Fruit fly (Drosophila melanogaster): Measurements from ENCODE around the gene eRF1.

Gene eRF1

DNA sequence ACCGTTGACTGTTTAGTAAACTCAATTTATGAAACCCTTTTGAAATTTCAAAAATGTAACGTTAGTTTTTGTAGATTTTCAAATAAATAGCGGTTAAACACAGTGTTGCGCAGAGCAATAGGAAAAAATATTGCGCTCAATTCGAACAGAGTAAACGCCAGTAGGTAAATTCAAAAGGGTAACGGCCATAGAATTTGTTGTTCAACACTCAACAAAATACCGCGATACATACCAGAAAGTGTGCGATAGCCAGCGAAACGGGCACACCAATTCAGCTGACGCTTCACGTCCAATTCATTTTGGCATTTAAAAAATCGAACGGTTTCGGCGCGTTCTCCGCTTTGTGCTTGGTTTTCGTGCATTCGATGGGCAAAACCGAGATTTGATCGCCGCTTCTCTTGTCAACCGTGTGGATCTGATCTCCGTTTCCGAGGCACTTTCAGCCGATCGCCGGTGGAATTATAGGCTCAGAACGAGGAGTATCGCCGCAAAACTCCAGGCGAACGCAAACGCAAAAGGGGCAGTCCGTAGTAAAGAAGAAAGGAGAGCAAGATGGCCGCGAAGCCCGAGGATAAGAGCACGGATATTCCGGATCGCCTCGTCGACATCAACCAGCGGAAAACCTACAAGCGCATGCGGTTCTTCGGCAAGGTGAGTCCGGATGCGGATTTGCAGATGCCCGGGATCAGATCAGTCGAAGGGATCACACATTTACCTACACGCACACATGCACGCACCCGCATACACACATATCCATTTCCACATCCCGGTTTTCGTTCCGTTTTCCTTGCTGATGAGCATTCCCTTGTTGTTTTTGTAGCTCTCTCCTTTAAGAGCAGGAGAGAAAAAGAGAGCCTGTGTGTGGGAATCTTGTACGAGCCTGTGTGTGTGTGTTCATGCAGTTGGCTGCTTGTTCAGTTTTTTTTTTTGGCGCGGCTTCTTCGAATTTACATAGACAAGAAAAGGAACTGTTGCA is 38.1 kb upstream of the eRF1 start (continued):
- TF ChIP-seq dimm (GFP tag; IDR thresholded peaks at IDR 0.05) (no peak), Abd-B (GFP tag; optimal IDR thresholded peaks at IDR 0.05) (no peak), CG11247 (GFP tag; IDR thresholded peaks at IDR 0.05) (peak; percentile 57), fu2 (GFP tag; optimal IDR thresholded peaks at IDR 0.05) (peak; percentile 65), wdn (GFP tag; IDR thresholded peaks at IDR 0.05) (peak; percentile 43; the same call in 1 of the 2 replicates), CG33557 (GFP tag; optimal IDR thresholded peaks at IDR 0.05) (no peak), CG6765 (GFP tag; optimal IDR thresholded peaks at IDR 0.05) (no peak), Sry-δ (GFP tag; optimal IDR thresholded peaks at IDR 0.05) (peak; percentile 79), CG5180 (GFP tag; optimal IDR thresholded peaks at IDR 0.05) (no peak), CG7372 (GFP tag; IDR thresholded peaks at IDR 0.05) (no peak), TFAM (GFP tag; optimal IDR thresholded peaks at IDR 0.05) (no peak), sr (GFP tag; IDR thresholded peaks at IDR 0.05) (no peak), sens-2 (GFP tag; IDR thresholded peaks at IDR 0.05) (no peak), da (GFP tag; optimal IDR thresholded peaks at IDR 0.05) (peak; percentile 28), CG13894 (tag; optimal IDR thresholded peaks at IDR 0.05) (peak; percentile 26), gfzf (GFP tag; optimal IDR thresholded peaks at IDR 0.05) (peak; percentile 85), ato (GFP tag; IDR thresholded peaks at IDR 0.05; ENCODE audit: partially characterized antibody) (peak; percentile 78), CG13624 (GFP tag; optimal IDR thresholded peaks at IDR 0.05) (peak; percentile 80), CG2129 (GFP tag; IDR thresholded peaks at IDR 0.05; ENCODE audit: partially characterized antibody) (peak; percentile 68), fd3F (GFP tag; optimal IDR thresholded peaks at IDR 0.05) (no peak), CG17186 (GFP tag; optimal IDR thresholded peaks at IDR 0.05) (peak; percentile 93), her (GFP tag; optimal IDR thresholded peaks at IDR 0.05) (peak; percentile 72), fd102C (GFP tag; optimal IDR thresholded peaks at IDR 0.05) (no peak), gro (GFP tag; optimal IDR thresholded peaks at IDR 0.05) (peak; percentile 77), exex (tag; optimal IDR thresholded peaks at IDR 0.05) (no peak), ranshi (GFP tag; IDR thresholded peaks at IDR 0.05) (no peak), CG7271 (tag; optimal IDR thresholded peaks at IDR 0.05) (no peak), abd-A (tag; optimal IDR thresholded peaks at IDR 0.05) (no peak), Mrtf (GFP tag; IDR thresholded peaks at IDR 0.05) (no peak), tin (GFP tag; optimal IDR thresholded peaks at IDR 0.05) (peak; percentile 52), Tbp (GFP tag; optimal IDR thresholded peaks at IDR 0.05) (no peak), slp2 (GFP tag; optimal IDR thresholded peaks at IDR 0.05) (peak; percentile 34), shn (GFP tag; optimal IDR thresholded peaks at IDR 0.05) (peak; percentile 43), al (GFP tag; IDR thresholded peaks at IDR 0.05) (no peak), CG3838 (GFP tag; optimal IDR thresholded peaks at IDR 0.05) (no peak), bbx (GFP tag; IDR thresholded peaks at IDR 0.05; ENCODE audit: partially characterized antibody) (peak; percentile 89), wor (GFP tag; IDR thresholded peaks at IDR 0.05) (no peak), HLH4C (GFP tag; IDR thresholded peaks at IDR 0.05; ENCODE audit: partially characterized antibody) (peak; percentile 71), CG10654 (GFP tag; optimal IDR thresholded peaks at IDR 0.05) (peak; percentile 11), unc-4 (GFP tag; IDR thresholded peaks at IDR 0.05; ENCODE audit: partially characterized antibody) (peak; percentile 85), CG2678 (tag; optimal IDR thresholded peaks at IDR 0.05) (no peak), HLH3B (GFP tag; IDR thresholded peaks at IDR 0.05) (no peak), Atf3 (GFP tag; optimal IDR thresholded peaks at IDR 0.05) (peak; percentile 16), klu (GFP tag; IDR thresholded peaks at IDR 0.05) (peak; percentile 33; the same call in 1 of the 2 replicates), sisA (GFP tag; IDR thresholded peaks at IDR 0.05) (peak; percentile 38; the same call in 1 of the 2 replicates), Oli (tag; optimal IDR thresholded peaks at IDR 0.05) (no peak), CG33213 (GFP tag; optimal IDR thresholded peaks at IDR 0.05) (peak; percentile 68), CG10366 (GFP tag; IDR thresholded peaks at IDR 0.05) (no peak), toy (GFP tag; IDR thresholded peaks at IDR 0.05) (no peak)

All from whole organism, embryonic.